Worm (Caenorhabditis elegans): ENCODE data around the gene srt-73.

srt-73 gene

DNA sequence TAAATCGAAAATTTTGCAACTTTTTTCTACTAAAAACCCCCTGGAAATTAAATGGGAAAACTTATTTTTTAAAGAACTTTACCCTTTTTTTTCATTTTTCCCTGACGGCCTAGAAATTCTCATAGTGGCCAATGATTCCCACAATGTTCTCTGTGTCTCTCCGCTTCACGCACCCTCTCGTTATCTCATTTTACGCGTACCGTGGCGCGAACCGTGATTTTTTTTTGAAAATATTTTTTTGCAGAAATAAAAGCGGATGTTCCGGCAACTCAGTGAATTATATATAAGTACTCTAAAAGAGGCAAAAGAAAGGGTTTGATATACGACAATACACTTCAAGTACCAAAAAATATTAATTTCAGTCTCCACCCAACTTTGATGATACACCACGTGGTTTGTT is 32.7 kb upstream of the srt-73 start, which contains the start of gene C06A6.2:
TSS of gene C06A6.2 (plus strand) at position 237 of the 400 bp plus-strand sequence.
- no peak for TF ChIP-seq tab-1 (GFP tag; IDR thresholded peaks at IDR 0.05)
- TF ChIP-seq ztf-29 (GFP tag; IDR thresholded peaks at IDR 0.05), result no peak
- TF ChIP-seq T22C8.4 (GFP tag; IDR thresholded peaks at IDR 0.05), result no peak
- no peak for TF ChIP-seq cog-1 (tag; optimal IDR thresholded peaks at IDR 0.05)
- TF ChIP-seq flt-1 (GFP tag; IDR thresholded peaks at IDR 0.05), result no peak
- TF ChIP-seq ref-1 (GFP tag; conservative IDR thresholded peaks at IDR 0.05), result no peak
- no peak for TF ChIP-seq med-1 (GFP tag; optimal IDR thresholded peaks at IDR 0.05; ENCODE audit: insufficient read depth)
- no peak for TF ChIP-seq ztf-23 (GFP tag; IDR thresholded peaks at IDR 0.05)
- TF ChIP-seq klf-2 (GFP tag; conservative IDR thresholded peaks at IDR 0.05), result no peak

DNA sequence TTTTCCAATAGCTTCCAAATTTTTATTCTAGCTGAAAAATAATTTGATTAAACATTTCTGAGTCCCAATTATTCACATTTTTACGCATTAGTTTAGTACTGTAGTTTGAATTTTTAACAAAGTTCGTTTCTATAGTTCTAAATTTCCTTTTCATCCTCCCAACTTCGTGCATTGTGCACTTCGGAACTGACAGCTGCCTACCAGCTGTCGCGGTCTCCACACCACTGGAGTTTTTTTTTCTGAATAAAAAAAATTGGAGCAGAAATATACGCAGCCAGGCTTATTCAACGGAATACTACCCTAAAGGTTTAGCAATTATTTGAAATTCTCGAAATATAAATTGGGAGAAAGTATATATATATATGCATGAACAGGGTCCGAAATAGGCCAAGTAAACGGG is 29.9 kb upstream of the srt-73 start:
- TF ChIP-seq T22C8.4 (GFP tag; IDR thresholded peaks at IDR 0.05) (no peak), tab-1 (GFP tag; IDR thresholded peaks at IDR 0.05) (no peak), klf-2 (GFP tag; conservative IDR thresholded peaks at IDR 0.05) (no peak), ztf-29 (GFP tag; IDR thresholded peaks at IDR 0.05) (no peak), med-1 (GFP tag; optimal IDR thresholded peaks at IDR 0.05; ENCODE audit: insufficient read depth) (no peak), cog-1 (tag; optimal IDR thresholded peaks at IDR 0.05) (no peak), ref-1 (GFP tag; conservative IDR thresholded peaks at IDR 0.05) (no peak), ztf-23 (GFP tag; IDR thresholded peaks at IDR 0.05) (no peak), flt-1 (GFP tag; IDR thresholded peaks at IDR 0.05) (no peak)

DNA sequence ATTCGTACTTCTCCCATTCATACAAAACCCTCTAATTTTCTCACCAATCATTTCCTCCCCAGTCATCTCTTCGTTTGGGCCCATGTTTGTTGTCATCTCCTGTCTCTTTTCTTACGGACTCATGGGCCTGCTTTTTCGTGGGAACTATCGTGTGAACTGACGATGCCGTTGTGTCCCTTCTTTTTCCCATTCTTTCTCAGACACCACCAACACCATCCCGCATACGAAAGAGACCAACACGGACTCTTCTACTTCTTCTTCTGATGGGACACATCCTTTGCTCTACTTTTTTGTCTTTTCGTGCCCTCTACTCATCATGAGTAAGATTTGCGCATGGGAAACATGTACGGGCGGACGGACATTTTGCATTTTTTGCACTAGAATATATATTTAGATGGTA is 28.8 kb upstream of the srt-73 start:
- TF ChIP-seq T22C8.4 (GFP tag; IDR thresholded peaks at IDR 0.05) (no peak), med-1 (GFP tag; optimal IDR thresholded peaks at IDR 0.05; ENCODE audit: insufficient read depth) (no peak), cog-1 (tag; optimal IDR thresholded peaks at IDR 0.05) (no peak), ztf-29 (GFP tag; IDR thresholded peaks at IDR 0.05) (no peak), tab-1 (GFP tag; IDR thresholded peaks at IDR 0.05) (no peak), klf-2 (GFP tag; conservative IDR thresholded peaks at IDR 0.05) (no peak), ref-1 (GFP tag; conservative IDR thresholded peaks at IDR 0.05) (no peak), flt-1 (GFP tag; IDR thresholded peaks at IDR 0.05) (no peak), ztf-23 (GFP tag; IDR thresholded peaks at IDR 0.05) (no peak)

DNA sequence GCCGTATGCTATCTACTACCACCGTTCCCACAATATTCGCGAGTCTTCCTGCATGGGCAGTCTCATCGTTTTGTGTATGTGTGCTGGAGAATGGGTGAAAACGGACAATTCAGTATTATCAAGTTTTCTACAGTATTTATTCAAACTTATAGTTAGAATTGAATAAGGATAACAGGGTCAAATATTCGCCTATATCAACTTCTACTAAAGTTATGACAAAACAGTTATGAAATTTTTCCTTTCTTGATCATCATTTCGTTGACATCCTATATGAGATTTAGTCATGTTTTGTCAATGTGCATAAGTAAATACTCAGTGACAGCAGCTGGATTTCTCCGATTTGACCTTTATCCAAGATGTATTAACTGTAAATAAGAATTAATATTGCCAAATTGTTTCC is 27.8 kb upstream of the srt-73 start:
- no peak for TF ChIP-seq cog-1 (tag; optimal IDR thresholded peaks at IDR 0.05)
- no peak for TF ChIP-seq klf-2 (GFP tag; conservative IDR thresholded peaks at IDR 0.05)
- TF ChIP-seq flt-1 (GFP tag; IDR thresholded peaks at IDR 0.05), result no peak
- TF ChIP-seq T22C8.4 (GFP tag; IDR thresholded peaks at IDR 0.05), result no peak
- no peak for TF ChIP-seq ztf-29 (GFP tag; IDR thresholded peaks at IDR 0.05)
- no peak for TF ChIP-seq ref-1 (GFP tag; conservative IDR thresholded peaks at IDR 0.05)
- TF ChIP-seq med-1 (GFP tag; optimal IDR thresholded peaks at IDR 0.05; ENCODE audit: insufficient read depth), result no peak
- no peak for TF ChIP-seq ztf-23 (GFP tag; IDR thresholded peaks at IDR 0.05)
- TF ChIP-seq tab-1 (GFP tag; IDR thresholded peaks at IDR 0.05), result no peak

DNA sequence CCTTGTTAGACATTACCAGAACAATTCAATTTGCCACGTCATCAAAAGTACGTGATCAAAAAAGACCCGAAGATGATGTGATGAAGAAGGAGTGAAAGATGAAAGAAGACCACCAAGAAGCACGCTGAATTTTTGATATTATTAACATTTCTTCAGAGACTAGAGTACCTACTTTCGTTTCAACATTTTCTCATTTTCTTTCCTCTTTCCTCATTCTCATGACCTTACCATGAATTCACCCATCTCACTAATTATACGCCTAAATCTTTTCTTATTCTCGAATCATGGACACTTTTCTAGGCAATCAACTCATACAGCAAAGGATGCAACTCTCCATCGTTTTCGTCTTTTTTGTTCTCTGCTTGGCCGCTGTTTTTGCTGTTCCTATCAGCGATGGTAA is 10.5 kb upstream of the srt-73 start, which contains the start of gene flp-10:
TSS of gene flp-10 (plus strand) at position 301 of the 400 bp plus-strand sequence.
- no peak for TF ChIP-seq ztf-23 (GFP tag; IDR thresholded peaks at IDR 0.05)
- no peak for TF ChIP-seq klf-2 (GFP tag; conservative IDR thresholded peaks at IDR 0.05)
- TF ChIP-seq med-1 (GFP tag; optimal IDR thresholded peaks at IDR 0.05; ENCODE audit: insufficient read depth), result no peak
- no peak for TF ChIP-seq flt-1 (GFP tag; IDR thresholded peaks at IDR 0.05)
- TF ChIP-seq ref-1 (GFP tag; conservative IDR thresholded peaks at IDR 0.05), result no peak
- TF ChIP-seq cog-1 (tag; optimal IDR thresholded peaks at IDR 0.05), result no peak
- TF ChIP-seq tab-1 (GFP tag; IDR thresholded peaks at IDR 0.05), result no peak
- TF ChIP-seq T22C8.4 (GFP tag; IDR thresholded peaks at IDR 0.05), result no peak
- TF ChIP-seq ztf-29 (GFP tag; IDR thresholded peaks at IDR 0.05), result no peak

DNA sequence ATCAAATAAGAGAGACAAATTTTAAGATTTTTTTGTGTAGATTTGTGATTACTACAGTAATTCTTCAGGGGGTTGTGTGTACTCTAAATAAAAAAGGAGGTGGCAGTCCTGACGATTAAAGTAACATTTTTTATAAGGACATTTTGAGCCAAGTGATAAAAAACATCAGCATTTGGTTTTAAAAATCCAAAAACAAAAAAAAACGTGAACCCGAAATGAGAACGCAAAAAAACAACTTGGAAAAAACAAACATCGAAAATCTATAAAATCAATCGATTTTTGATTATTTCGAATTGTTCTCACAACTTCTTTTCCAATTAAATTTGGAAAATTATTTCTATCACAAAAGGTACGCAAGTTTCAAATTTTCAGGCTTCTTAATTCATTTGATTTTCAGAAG is 8.7 kb upstream of the srt-73 start, which contains the start of gene T06C10.3:
TSS of gene T06C10.3 (plus strand) at position 301 of the 400 bp plus-strand sequence.
- no peak for TF ChIP-seq med-1 (GFP tag; optimal IDR thresholded peaks at IDR 0.05; ENCODE audit: insufficient read depth)
- TF ChIP-seq flt-1 (GFP tag; IDR thresholded peaks at IDR 0.05), result no peak
- no peak for TF ChIP-seq ztf-29 (GFP tag; IDR thresholded peaks at IDR 0.05)
- no peak for TF ChIP-seq tab-1 (GFP tag; IDR thresholded peaks at IDR 0.05)
- TF ChIP-seq T22C8.4 (GFP tag; IDR thresholded peaks at IDR 0.05), result no peak

DNA sequence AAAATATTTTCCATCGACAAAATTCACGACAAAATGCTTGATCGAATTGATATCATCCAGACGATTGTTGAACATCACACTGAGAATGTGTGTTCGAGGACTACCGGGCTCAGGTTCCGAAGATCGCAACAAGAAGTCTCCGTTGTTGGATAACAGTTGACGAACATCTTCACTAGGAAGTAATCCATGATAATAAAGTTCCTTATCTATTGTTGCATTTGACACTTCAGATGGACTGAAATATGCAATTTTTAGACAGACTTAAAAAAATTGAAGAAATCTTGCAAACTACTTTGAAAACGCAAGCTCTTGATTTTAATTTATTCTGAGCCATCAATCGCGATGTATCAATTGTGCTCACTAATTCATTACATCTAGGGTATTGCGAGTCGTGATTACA is 1.9 kb upstream of the srt-73 start:
- TF ChIP-seq T22C8.4 (GFP tag; IDR thresholded peaks at IDR 0.05) (no peak), klf-2 (GFP tag; conservative IDR thresholded peaks at IDR 0.05) (no peak), cog-1 (tag; optimal IDR thresholded peaks at IDR 0.05) (no peak), tab-1 (GFP tag; IDR thresholded peaks at IDR 0.05) (no peak), med-1 (GFP tag; optimal IDR thresholded peaks at IDR 0.05; ENCODE audit: insufficient read depth) (no peak), ztf-29 (GFP tag; IDR thresholded peaks at IDR 0.05) (no peak), ref-1 (GFP tag; conservative IDR thresholded peaks at IDR 0.05) (no peak), ztf-23 (GFP tag; IDR thresholded peaks at IDR 0.05) (no peak), flt-1 (GFP tag; IDR thresholded peaks at IDR 0.05) (no peak)

DNA sequence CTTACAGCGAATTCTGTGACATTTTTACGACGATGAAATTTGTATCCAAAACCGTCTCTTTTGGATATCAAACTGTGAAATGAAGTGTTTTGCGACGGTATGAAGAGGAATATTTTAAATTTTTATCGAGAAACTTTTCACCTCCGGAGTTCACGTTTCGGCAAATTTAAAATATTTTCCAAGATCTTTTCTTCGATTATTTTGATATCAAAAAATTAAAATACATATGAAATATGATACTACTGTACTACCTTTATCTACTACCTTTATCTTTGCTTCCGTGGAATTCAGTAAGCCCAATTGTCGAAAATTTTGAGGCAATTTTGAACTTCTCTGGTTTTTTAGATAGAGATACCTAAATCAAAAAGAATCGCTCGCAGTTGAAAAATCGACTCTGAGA is 1.3 kb upstream of the srt-73 start, which contains the start of gene kin-26:
TSS of gene kin-26 (minus strand) at position 101 of the 400 bp plus-strand sequence.
- TF ChIP-seq T22C8.4 (GFP tag; IDR thresholded peaks at IDR 0.05) (no peak), klf-2 (GFP tag; conservative IDR thresholded peaks at IDR 0.05) (no peak), tab-1 (GFP tag; IDR thresholded peaks at IDR 0.05) (no peak), med-1 (GFP tag; optimal IDR thresholded peaks at IDR 0.05; ENCODE audit: insufficient read depth) (no peak), ref-1 (GFP tag; conservative IDR thresholded peaks at IDR 0.05) (no peak), ztf-29 (GFP tag; IDR thresholded peaks at IDR 0.05) (no peak), flt-1 (GFP tag; IDR thresholded peaks at IDR 0.05) (no peak), ztf-23 (GFP tag; IDR thresholded peaks at IDR 0.05) (no peak), cog-1 (tag; optimal IDR thresholded peaks at IDR 0.05) (no peak)

DNA sequence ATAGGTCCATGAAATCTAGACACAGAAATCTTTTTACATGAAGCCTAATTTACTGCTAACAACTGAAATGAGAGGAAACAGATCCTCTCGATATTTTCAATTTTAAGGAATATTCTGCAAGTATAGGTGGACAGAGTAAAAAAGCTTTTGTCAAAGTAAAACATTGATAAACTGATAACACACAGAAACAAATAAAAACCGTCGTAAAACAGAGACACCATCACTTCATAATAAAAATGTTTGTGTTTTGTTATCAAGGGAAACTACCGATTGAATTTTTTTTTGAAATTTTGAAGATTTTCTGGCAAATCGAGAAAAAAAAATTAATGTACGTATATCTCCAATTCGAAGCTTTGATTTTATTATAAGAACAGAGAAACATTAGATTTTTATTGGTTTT is 2.0 kb downstream of the srt-73 start:
- TF ChIP-seq cog-1 (tag; optimal IDR thresholded peaks at IDR 0.05) (no peak), tab-1 (GFP tag; IDR thresholded peaks at IDR 0.05) (no peak), ref-1 (GFP tag; conservative IDR thresholded peaks at IDR 0.05) (no peak), flt-1 (GFP tag; IDR thresholded peaks at IDR 0.05) (no peak), ztf-23 (GFP tag; IDR thresholded peaks at IDR 0.05) (no peak), T22C8.4 (GFP tag; IDR thresholded peaks at IDR 0.05) (no peak)

DNA sequence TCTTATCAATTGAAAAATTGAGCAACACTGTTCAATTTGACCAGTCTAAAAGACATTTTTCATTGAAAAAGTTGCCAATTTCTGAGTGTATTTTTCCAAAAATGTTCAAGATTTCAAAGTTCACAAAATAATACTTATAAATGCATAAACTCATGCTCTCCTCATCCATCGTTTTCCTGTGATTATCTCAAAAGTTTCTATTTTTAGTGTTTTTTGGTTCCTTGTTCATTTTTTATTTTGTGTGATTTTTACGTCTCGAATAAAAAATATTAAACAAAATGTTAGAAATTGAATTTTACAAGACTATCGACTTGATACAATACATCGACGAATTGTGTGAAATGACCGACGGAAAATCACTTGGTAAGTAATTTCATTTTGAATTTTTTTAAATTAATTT is 2.6 kb downstream of the srt-73 start, which contains the start of gene atic-1:
TSS of gene atic-1 (plus strand) at position 301 of the 400 bp plus-strand sequence.
- TF ChIP-seq tab-1 (GFP tag; IDR thresholded peaks at IDR 0.05) (no peak), ref-1 (GFP tag; conservative IDR thresholded peaks at IDR 0.05) (no peak), T22C8.4 (GFP tag; IDR thresholded peaks at IDR 0.05) (no peak), med-1 (GFP tag; optimal IDR thresholded peaks at IDR 0.05; ENCODE audit: insufficient read depth) (no peak), klf-2 (GFP tag; conservative IDR thresholded peaks at IDR 0.05) (no peak), cog-1 (tag; optimal IDR thresholded peaks at IDR 0.05) (no peak), flt-1 (GFP tag; IDR thresholded peaks at IDR 0.05) (no peak), ztf-23 (GFP tag; IDR thresholded peaks at IDR 0.05) (no peak), ztf-29 (GFP tag; IDR thresholded peaks at IDR 0.05) (no peak)

All from whole organism, midembryonic.